Worm (Caenorhabditis elegans) whole organism, L2 larva: ENCODE measurements around the gene C35B1.8.

Experiments
- Y55F3AM.14 ChIP-seq: fragments of 200-800 bp; sonication (Bioruptor generic); optimal IDR thresholded peaks from 2 replicates; lab custom pipeline; 2018; ENCODE audit warnings: mild to moderate bottlenecking, missing genetic modification characterization, missing compliant biosample characterization
- aly-2 ChIP-seq: fragments of 150-350 bp; optimal IDR thresholded peaks from 2 replicates; lab custom pipeline; 2014; ENCODE audit warnings: missing biosample characterization, missing genetic modification characterization
- fos-1 ChIP-seq: fragments of 150-350 bp; optimal IDR thresholded peaks from 2 replicates; lab custom pipeline; 2014; ENCODE audit warnings: missing biosample characterization, missing genetic modification characterization

DNA sequence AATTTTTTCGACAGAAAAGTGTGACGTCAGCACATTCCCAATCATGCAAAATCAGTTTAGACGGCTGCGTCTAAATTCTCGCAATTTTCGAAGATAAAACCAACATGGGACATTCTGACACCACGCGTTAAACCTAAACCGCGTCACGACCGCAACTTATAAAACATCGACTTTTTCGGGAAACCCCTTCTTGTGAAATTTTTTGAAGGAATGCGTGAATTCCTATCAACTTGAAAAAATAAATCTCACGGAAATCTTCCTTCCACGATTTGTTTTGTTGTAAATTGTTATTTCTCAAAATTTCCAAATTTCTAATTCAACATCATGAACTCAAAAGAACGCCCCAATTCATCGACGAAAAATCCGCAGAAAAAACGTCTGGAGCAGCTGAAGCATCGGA is 38.8 kb downstream of the C35B1.8 start, which contains the start of gene F35F11.2:
- TF ChIP-seq Y55F3AM.14, result no peak
- TF ChIP-seq aly-2 (tag; lab: Kevin White, UChicago), result no peak
- TF ChIP-seq fos-1 (tag; lab: Kevin White, UChicago), result no peak
